Worm (Caenorhabditis elegans): Measurements from ENCODE around the gene taf-8.

taf-8 gene

DNA sequence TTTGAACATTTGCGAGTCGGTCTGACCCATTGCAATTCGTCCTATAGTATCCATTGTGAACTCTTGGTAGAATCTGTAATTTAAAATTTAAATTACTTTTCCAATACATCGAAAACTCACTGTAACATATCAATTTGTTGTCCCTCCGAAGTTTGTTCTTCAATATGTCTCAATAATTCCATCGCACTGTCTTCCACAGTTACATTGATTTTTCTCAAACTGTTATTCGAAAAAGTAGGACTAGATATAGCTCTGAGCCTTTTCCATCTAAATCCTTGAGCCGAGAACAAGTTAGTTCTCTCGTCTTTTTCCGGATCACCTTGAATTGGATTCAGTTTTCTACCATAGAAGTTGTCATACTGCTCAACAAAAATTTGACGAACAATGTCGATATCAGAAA lies 7.0 kb upstream of the taf-8 start:
- TF ChIP-seq sea-1 (GFP tag; conservative IDR thresholded peaks at IDR 0.05) (no peak), B0310.2 (tag; optimal IDR thresholded peaks at IDR 0.05) (no peak), tbx-37 (GFP tag; conservative IDR thresholded peaks at IDR 0.05) (no peak), ets-7 (tag; optimal IDR thresholded peaks at IDR 0.05) (no peak), aly-1 (tag; optimal IDR thresholded peaks at IDR 0.05) (no peak), scrt-1 (GFP tag; IDR thresholded peaks at IDR 0.05) (no peak), hnd-1 (tag; optimal IDR thresholded peaks at IDR 0.05) (no peak), flt-1 (GFP tag; IDR thresholded peaks at IDR 0.05) (no peak), tbx-11 (GFP tag; IDR thresholded peaks at IDR 0.05) (no peak), ama-1 (optimal IDR thresholded peaks at IDR 0.05) (no peak), ceh-36 (tag; optimal IDR thresholded peaks at IDR 0.05) (no peak), tra-4 (tag; optimal IDR thresholded peaks at IDR 0.05) (no peak), hmbx-1 (tag; optimal IDR thresholded peaks at IDR 0.05) (no peak), pes-1 (GFP tag; IDR thresholded peaks at IDR 0.05) (no peak)

- TF ChIP-seq ceh-13 (GFP tag; optimal IDR thresholded peaks at IDR 0.05) (no peak), ets-7 (tag; optimal IDR thresholded peaks at IDR 0.05) (no peak), sea-1 (GFP tag; conservative IDR thresholded peaks at IDR 0.05) (no peak), B0310.2 (tag; optimal IDR thresholded peaks at IDR 0.05) (no peak), F13C5.2 (tag; optimal IDR thresholded peaks at IDR 0.05) (no peak), aly-1 (tag; optimal IDR thresholded peaks at IDR 0.05) (no peak), hnd-1 (tag; optimal IDR thresholded peaks at IDR 0.05) (no peak), scrt-1 (GFP tag; IDR thresholded peaks at IDR 0.05) (no peak), tbx-11 (GFP tag; IDR thresholded peaks at IDR 0.05) (no peak), flt-1 (GFP tag; IDR thresholded peaks at IDR 0.05) (no peak), tra-4 (tag; optimal IDR thresholded peaks at IDR 0.05) (no peak), hmg-4 (GFP tag; optimal IDR thresholded peaks at IDR 0.05) (no peak), ama-1 (optimal IDR thresholded peaks at IDR 0.05) (no peak)
These were observed 6.3 kb upstream of the taf-8 start, which contains the start of gene cyp-13A10 for ce11 chrII:9662797-9663196. cyp-13A10 (minus strand) TSS chrII:9662884.

ce11 chrII:9665577-9665976 lies 3.5 kb upstream of the taf-8 start, which contains the start of gene ZK1320.5:
ZK1320.5 (minus strand) TSS chrII:9665677.
- no peak for TF ChIP-seq hmg-4 (GFP tag; optimal IDR thresholded peaks at IDR 0.05)
- TF ChIP-seq sea-1 (GFP tag; conservative IDR thresholded peaks at IDR 0.05), result no peak
- TF ChIP-seq ama-1 (optimal IDR thresholded peaks at IDR 0.05), result no peak

- TF ChIP-seq scrt-1 (GFP tag; IDR thresholded peaks at IDR 0.05) (no peak), ceh-36 (tag; optimal IDR thresholded peaks at IDR 0.05) (no peak), F13C5.2 (tag; optimal IDR thresholded peaks at IDR 0.05) (no peak), flt-1 (GFP tag; IDR thresholded peaks at IDR 0.05) (no peak), ets-7 (tag; optimal IDR thresholded peaks at IDR 0.05) (no peak)
These were observed 1.7 kb upstream of the taf-8 start, which contains the start of gene ZK1320.11 for ce11 chrII:9667382-9667781. ZK1320.11 (plus strand) TSS chrII:9667624.

ce11 chrII:9671308-9671707 lies 2.2 kb downstream of the taf-8 start, which contains the start of gene ZK1320.7:
ZK1320.7 (plus strand) TSS chrII:9671608.
- TF ChIP-seq ceh-13 (GFP tag; optimal IDR thresholded peaks at IDR 0.05) (no peak), hmg-4 (GFP tag; optimal IDR thresholded peaks at IDR 0.05) (no peak), B0310.2 (tag; optimal IDR thresholded peaks at IDR 0.05) (no peak), hnd-1 (tag; optimal IDR thresholded peaks at IDR 0.05) (no peak), F13C5.2 (tag; optimal IDR thresholded peaks at IDR 0.05) (no peak), ets-7 (tag; optimal IDR thresholded peaks at IDR 0.05) (no peak), aly-1 (tag; optimal IDR thresholded peaks at IDR 0.05) (no peak), pes-1 (GFP tag; IDR thresholded peaks at IDR 0.05) (no peak), hmbx-1 (tag; optimal IDR thresholded peaks at IDR 0.05) (no peak), sea-1 (GFP tag; conservative IDR thresholded peaks at IDR 0.05) (no peak), tbx-37 (GFP tag; conservative IDR thresholded peaks at IDR 0.05) (no peak), tra-4 (tag; optimal IDR thresholded peaks at IDR 0.05) (no peak)

DNA sequence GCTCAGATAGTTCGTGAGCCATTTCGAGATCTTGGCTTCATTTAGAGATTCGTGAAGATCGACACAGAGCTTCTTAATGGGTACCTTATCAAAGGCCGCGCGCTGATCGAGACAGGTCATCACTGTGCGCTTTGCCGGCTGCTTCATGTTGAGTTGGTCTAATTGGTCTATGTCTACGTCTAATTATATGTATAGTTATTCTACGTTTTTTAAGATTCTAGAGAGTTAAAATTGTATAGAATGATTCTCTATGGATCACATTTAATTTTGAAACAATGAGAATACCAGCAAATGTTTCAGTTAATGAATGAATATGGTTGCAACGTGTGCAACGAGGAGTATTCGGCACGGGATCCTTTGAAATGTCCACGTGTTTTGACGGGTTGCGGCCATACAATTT lies 5.6 kb downstream of the taf-8 start, which contains the start of gene arc-1:
Gene arc-1, plus strand, starts transcription at position 301 of the 400 bp plus-strand sequence.
- no peak for TF ChIP-seq ets-7 (tag; optimal IDR thresholded peaks at IDR 0.05)
- TF ChIP-seq tbx-37 (GFP tag; conservative IDR thresholded peaks at IDR 0.05), result no peak
- TF ChIP-seq B0310.2 (tag; optimal IDR thresholded peaks at IDR 0.05), result no peak
- no peak for TF ChIP-seq hnd-1 (tag; optimal IDR thresholded peaks at IDR 0.05)

DNA sequence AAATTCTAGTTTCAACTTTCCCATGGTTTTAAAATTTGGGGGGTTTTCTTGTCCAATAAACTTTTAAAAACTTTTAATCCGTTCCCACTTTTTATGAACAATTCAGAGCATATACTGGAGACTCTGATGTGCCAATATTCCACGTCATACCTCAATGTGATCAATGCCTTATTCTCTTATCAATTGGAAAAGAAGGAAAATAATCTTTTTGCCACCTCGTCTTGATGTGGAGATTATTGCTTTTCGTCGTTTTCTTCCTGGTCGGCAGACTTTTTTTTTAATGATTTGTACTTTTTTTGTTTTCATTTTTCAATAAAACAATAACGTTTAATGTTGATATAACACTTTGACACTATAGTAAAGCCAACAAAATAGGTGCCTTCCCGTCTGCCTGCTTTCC lies 8.4 kb downstream of the taf-8 start:
- no peak for TF ChIP-seq ceh-36 (tag; optimal IDR thresholded peaks at IDR 0.05)
- no peak for TF ChIP-seq tbx-11 (GFP tag; IDR thresholded peaks at IDR 0.05)
- TF ChIP-seq ama-1 (optimal IDR thresholded peaks at IDR 0.05), result no peak
- no peak for TF ChIP-seq hmbx-1 (tag; optimal IDR thresholded peaks at IDR 0.05)
- TF ChIP-seq B0310.2 (tag; optimal IDR thresholded peaks at IDR 0.05), result no peak
- no peak for TF ChIP-seq F13C5.2 (tag; optimal IDR thresholded peaks at IDR 0.05)

DNA sequence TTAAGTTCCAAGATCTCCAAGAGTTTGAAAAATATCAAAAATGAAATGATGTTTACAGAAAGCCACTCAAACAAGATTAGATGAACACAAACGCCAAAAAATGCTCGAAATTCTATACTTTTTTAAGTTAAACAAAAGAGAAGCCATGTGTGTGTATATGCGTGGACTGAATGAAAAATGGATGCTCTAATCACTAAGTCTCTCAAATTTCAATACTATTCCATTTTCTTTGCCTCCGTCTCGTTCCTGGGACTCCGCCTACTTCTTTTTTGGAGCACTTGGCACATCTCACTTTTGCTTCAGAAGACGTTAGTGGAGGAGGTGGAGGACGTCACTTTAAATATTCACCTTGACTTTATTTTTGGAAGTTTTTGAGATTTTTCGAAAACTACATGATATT lies 10.7 kb downstream of the taf-8 start:
- no peak for TF ChIP-seq ets-7 (tag; optimal IDR thresholded peaks at IDR 0.05)
- no peak for TF ChIP-seq tbx-37 (GFP tag; conservative IDR thresholded peaks at IDR 0.05)
- TF ChIP-seq flt-1 (GFP tag; IDR thresholded peaks at IDR 0.05), result no peak
- no peak for TF ChIP-seq ceh-36 (tag; optimal IDR thresholded peaks at IDR 0.05)
- TF ChIP-seq tbx-11 (GFP tag; IDR thresholded peaks at IDR 0.05), result no peak
- TF ChIP-seq hmbx-1 (tag; optimal IDR thresholded peaks at IDR 0.05), result no peak
- TF ChIP-seq ama-1 (optimal IDR thresholded peaks at IDR 0.05), result no peak

ce11 chrII:9680493-9680892 lies 11.4 kb downstream of the taf-8 start, which contains the start of gene ZK1320.13:
ZK1320.13 (plus strand) TSS chrII:9680793.
- TF ChIP-seq hmbx-1 (tag; optimal IDR thresholded peaks at IDR 0.05) (no peak), hnd-1 (tag; optimal IDR thresholded peaks at IDR 0.05) (no peak), F13C5.2 (tag; optimal IDR thresholded peaks at IDR 0.05) (no peak), tbx-11 (GFP tag; IDR thresholded peaks at IDR 0.05) (no peak), tbx-37 (GFP tag; conservative IDR thresholded peaks at IDR 0.05) (no peak), scrt-1 (GFP tag; IDR thresholded peaks at IDR 0.05) (no peak), hmg-4 (GFP tag; optimal IDR thresholded peaks at IDR 0.05) (no peak), B0310.2 (tag; optimal IDR thresholded peaks at IDR 0.05) (no peak), tra-4 (tag; optimal IDR thresholded peaks at IDR 0.05) (no peak), pes-1 (GFP tag; IDR thresholded peaks at IDR 0.05) (no peak), ceh-13 (GFP tag; optimal IDR thresholded peaks at IDR 0.05) (no peak), sea-1 (GFP tag; conservative IDR thresholded peaks at IDR 0.05) (no peak), ceh-36 (tag; optimal IDR thresholded peaks at IDR 0.05) (no peak), flt-1 (GFP tag; IDR thresholded peaks at IDR 0.05) (no peak), ets-7 (tag; optimal IDR thresholded peaks at IDR 0.05) (no peak), aly-1 (tag; optimal IDR thresholded peaks at IDR 0.05) (no peak)
